Worm (Caenorhabditis elegans) whole organism, mixed stage, embryonic: Measurements from ENCODE around the gene npr-15.

Source experiments
- drap-1 ChIP-seq: fragments of 200-800 bp; sonication (Bioruptor generic); optimal IDR thresholded peaks from 3 replicates; lab custom pipeline; 2018; ENCODE audit warnings: mild to moderate bottlenecking, missing genetic modification characterization, missing compliant biosample characterization
- lin-13 ChIP-seq: fragments of 150-350 bp; optimal IDR thresholded peaks from 2 replicates; lab custom pipeline; 2014; ENCODE audit warnings: missing biosample characterization, missing genetic modification characterization
- lin-32 ChIP-seq: fragments of 200-800 bp; sonication (Bioruptor generic); optimal IDR thresholded peaks from 2 replicates; lab custom pipeline; 2018; ENCODE audit warnings: mild to moderate bottlenecking, missing genetic modification characterization, missing compliant biosample characterization
- mls-2 ChIP-seq: sonication (generic microtip); optimal IDR thresholded peaks from 2 replicates; lab custom pipeline; 2016; ENCODE audit warnings: mild to moderate bottlenecking, missing genetic modification characterization, moderate library complexity, missing compliant biosample characterization
- nhr-237 ChIP-seq: fragments of 150-350 bp; optimal IDR thresholded peaks from 2 replicates; lab custom pipeline; 2014; ENCODE audit warnings: missing biosample characterization, missing genetic modification characterization
- unc-39 ChIP-seq: fragments of 150-350 bp; optimal IDR thresholded peaks from 2 replicates; lab custom pipeline; 2014; ENCODE audit warnings: missing biosample characterization, missing genetic modification characterization

DNA sequence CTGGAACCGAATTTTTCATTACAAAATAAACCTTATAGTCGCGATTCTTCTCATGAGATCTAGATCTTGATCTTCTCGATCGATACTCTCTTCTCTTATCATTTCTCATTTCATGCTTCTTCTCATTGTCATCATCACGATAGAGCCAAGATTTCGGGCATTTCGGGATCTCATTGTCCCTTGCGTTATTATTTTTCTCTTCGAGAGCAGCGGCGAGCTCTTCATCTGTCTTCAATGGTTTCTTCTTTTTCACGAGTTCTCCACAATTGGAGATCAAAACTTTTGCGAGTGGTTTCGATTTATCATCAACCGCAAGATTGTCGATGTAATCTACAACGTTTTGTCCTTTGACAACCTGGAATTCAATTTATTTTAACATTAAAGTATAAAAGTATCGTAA lies 3.9 kb upstream of the npr-15 start:
- no peak for TF ChIP-seq lin-32
- no peak for TF ChIP-seq nhr-237 (tag; lab: Kevin White, UChicago)
- TF ChIP-seq unc-39 (tag; lab: Kevin White, UChicago) = no peak
- TF ChIP-seq mls-2 (tag; lab: Kevin White, UChicago) = no peak
- TF ChIP-seq drap-1 (GFP tag; lab: Kevin White, UChicago) = no peak
- TF ChIP-seq lin-13 (tag; lab: Kevin White, UChicago) = no peak
